Worm (Caenorhabditis elegans): ENCODE measurements around the gene nhr-264.

nhr-264 gene

DNA sequence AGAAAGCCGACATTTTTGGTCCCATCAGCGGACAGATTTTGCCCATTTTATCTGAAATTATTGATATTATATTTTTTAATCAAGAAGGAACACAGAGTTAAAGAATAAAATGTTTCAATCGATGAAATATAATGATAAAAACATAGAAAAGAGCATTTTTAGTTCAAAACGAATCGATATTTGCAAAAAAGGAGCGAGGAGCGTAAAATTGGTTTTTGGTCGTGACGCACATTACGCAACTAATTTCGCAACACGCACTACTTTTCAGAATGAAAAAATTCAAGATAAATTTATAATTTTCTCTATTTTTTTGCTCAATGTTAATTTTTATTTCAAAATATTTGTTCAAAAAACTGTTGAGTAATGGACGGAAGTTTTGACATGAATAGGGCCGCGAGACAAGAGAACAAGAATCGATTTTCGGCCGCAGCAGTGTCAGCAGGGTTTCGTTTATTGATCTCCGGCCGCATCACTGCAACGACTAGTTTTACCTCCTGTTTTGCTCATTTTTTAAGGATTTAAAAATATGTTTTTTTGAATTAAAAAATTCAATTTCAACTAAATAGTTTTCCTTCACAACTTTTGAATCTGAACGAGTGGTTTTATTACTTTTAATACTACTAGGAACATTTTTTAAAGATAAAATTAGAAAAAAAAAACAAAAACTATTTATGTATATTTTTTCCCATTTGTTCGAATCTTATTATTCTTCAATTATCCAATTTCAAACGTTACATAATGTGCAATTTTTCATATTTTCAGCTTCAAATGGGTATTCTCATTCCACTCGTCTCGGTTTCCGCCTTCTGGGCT lies 27.5 kb upstream of the nhr-264 start, which contains the start of the genes F49C12.12 and vha-17 (continued):
- TF ChIP-seq hlh-30 (tag; optimal IDR thresholded peaks at IDR 0.05; ENCODE audit: insufficient read depth): peak; percentile 66
- no peak for TF ChIP-seq spr-3 (GFP tag; optimal IDR thresholded peaks at IDR 0.05)
- TF ChIP-seq hlh-11 (tag; optimal IDR thresholded peaks at IDR 0.05): peak; percentile 79
- no peak for TF ChIP-seq ceh-62 (tag; optimal IDR thresholded peaks at IDR 0.05)
- TF ChIP-seq hmg-1.1 (GFP tag; IDR thresholded peaks at IDR 0.05): no peak
- TF ChIP-seq spr-1 (tag; optimal IDR thresholded peaks at IDR 0.05): no peak
- peak; percentile 6 for TF ChIP-seq ceh-28 (tag; optimal IDR thresholded peaks at IDR 0.05)
- no peak for TF ChIP-seq attf-4 (tag; optimal IDR thresholded peaks at IDR 0.05)
- peak; percentile 42 for TF ChIP-seq dve-1 (tag; optimal IDR thresholded peaks at IDR 0.05; ENCODE audit: insufficient read depth)
- TF ChIP-seq nhr-28 (tag; optimal IDR thresholded peaks at IDR 0.05): peak; percentile 19
- no peak for TF ChIP-seq php-3 (GFP tag; IDR thresholded peaks at IDR 0.05)
- TF ChIP-seq nhr-11 (tag; optimal IDR thresholded peaks at IDR 0.05): no peak
- no peak for TF ChIP-seq zfp-3 (GFP tag; conservative IDR thresholded peaks at IDR 0.05)
- no peak for TF ChIP-seq fos-1 (tag; optimal IDR thresholded peaks at IDR 0.05)
- TF ChIP-seq T20F7.1 (GFP tag; optimal IDR thresholded peaks at IDR 0.05): peak; percentile 70
- peak in 1 of 2 experiments; percentile 56 for TF ChIP-seq lsy-2 (tag; optimal IDR thresholded peaks at IDR 0.05)
- no peak for TF ChIP-seq ces-1 (GFP tag; optimal IDR thresholded peaks at IDR 0.05)

DNA sequence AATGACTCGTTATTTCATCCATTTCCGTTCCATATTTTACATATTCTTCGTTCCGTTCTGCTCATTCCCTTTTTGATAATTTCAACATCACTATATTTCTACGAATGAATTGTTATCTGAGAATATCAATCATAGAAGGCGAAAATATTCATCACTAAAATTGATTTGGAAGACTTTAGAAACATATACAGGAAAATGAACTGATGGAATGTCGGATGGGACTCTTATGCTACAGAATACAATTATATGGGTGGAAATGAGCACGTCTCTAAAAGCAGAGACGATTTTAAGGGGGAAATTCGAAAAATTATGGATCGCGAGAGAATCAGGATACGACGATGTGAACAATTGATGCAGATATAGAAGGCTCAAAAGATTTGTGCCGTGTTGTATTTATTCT lies 26.3 kb upstream of the nhr-264 start:
- TF ChIP-seq cey-2 (tag; optimal IDR thresholded peaks at IDR 0.05; ENCODE audit: borderline replicate concordance, insufficient read depth) (no peak), zfp-3 (GFP tag; conservative IDR thresholded peaks at IDR 0.05) (no peak), php-3 (GFP tag; IDR thresholded peaks at IDR 0.05) (no peak), daf-16 (GFP tag; optimal IDR thresholded peaks at IDR 0.05) (no peak), daf-16 (tag; optimal IDR thresholded peaks at IDR 0.05) (peak; percentile 18), lin-1 (GFP tag; IDR thresholded peaks at IDR 0.05) (no peak), madf-5 (GFP tag; IDR thresholded peaks at IDR 0.05) (no peak), madf-9 (GFP tag; conservative IDR thresholded peaks at IDR 0.05) (no peak), gei-8 (GFP tag; optimal IDR thresholded peaks at IDR 0.05) (peak; percentile 30), nhr-6 (tag; optimal IDR thresholded peaks at IDR 0.05) (no peak), lin-29 (GFP tag; IDR thresholded peaks at IDR 0.05) (no peak), ama-1 (optimal IDR thresholded peaks at IDR 0.05) (peak; percentile 31), ceh-62 (tag; optimal IDR thresholded peaks at IDR 0.05) (no peak), set-16 (GFP tag; IDR thresholded peaks at IDR 0.05) (no peak), ceh-32 (tag; optimal IDR thresholded peaks at IDR 0.05; ENCODE audit: poor library complexity) (no peak), nhr-77 (tag; optimal IDR thresholded peaks at IDR 0.05) (no peak), nhr-111 (GFP tag; optimal IDR thresholded peaks at IDR 0.05) (no peak), zip-11 (GFP tag; IDR thresholded peaks at IDR 0.05) (no peak), arid-1 (GFP tag; conservative IDR thresholded peaks at IDR 0.05) (0 out of 2 replicates have a peak, but pooled peaks have one; percentile 41), ces-1 (GFP tag; optimal IDR thresholded peaks at IDR 0.05) (no peak), snpc-1.2 (GFP tag; IDR thresholded peaks at IDR 0.05) (no peak; the same call in 1 of the 2 replicates), zfp-2 (tag; optimal IDR thresholded peaks at IDR 0.05) (no peak), Y105C5A.15 (GFP tag; IDR thresholded peaks at IDR 0.05) (0 out of 2 replicates have a peak, but pooled peaks have one; percentile 40), nhr-41 (GFP tag; IDR thresholded peaks at IDR 0.05) (no peak), lin-38 (GFP tag; IDR thresholded peaks at IDR 0.05) (no peak), Y48G9A.11 (GFP tag; IDR thresholded peaks at IDR 0.05) (0 out of 2 replicates have a peak, but pooled peaks have one; percentile 30), sdz-12 (GFP tag; optimal IDR thresholded peaks at IDR 0.05) (no peak), nhr-11 (tag; optimal IDR thresholded peaks at IDR 0.05) (no peak), mep-1 (tag; optimal IDR thresholded peaks at IDR 0.05) (no peak), hmg-1.1 (GFP tag; IDR thresholded peaks at IDR 0.05) (no peak), lin-15B (tag; optimal IDR thresholded peaks at IDR 0.05) (no peak), attf-4 (tag; optimal IDR thresholded peaks at IDR 0.05) (no peak), dmd-8 (GFP tag; IDR thresholded peaks at IDR 0.05) (no peak), egl-27 (tag; optimal IDR thresholded peaks at IDR 0.05) (no peak), mxl-3 (GFP tag; optimal IDR thresholded peaks at IDR 0.05) (no peak), aly-2 (tag; optimal IDR thresholded peaks at IDR 0.05) (no peak), hif-1 (tag; optimal IDR thresholded peaks at IDR 0.05) (no peak)
